Worm (Caenorhabditis elegans): Measurements from ENCODE around the gene F27D9.12.

- TF ChIP-seq B0310.2 (tag; optimal IDR thresholded peaks at IDR 0.05) (no peak), flt-1 (GFP tag; IDR thresholded peaks at IDR 0.05) (no peak), ceh-36 (tag; optimal IDR thresholded peaks at IDR 0.05) (no peak), hmg-4 (GFP tag; optimal IDR thresholded peaks at IDR 0.05) (no peak), tra-4 (tag; optimal IDR thresholded peaks at IDR 0.05) (no peak), tbx-37 (GFP tag; conservative IDR thresholded peaks at IDR 0.05) (no peak)
Measured at ce11 chrX:7656875-7657274, at the start of gene F27D9.12.

Data from whole organism, early embryonic.